Worm (Caenorhabditis elegans) whole organism, mixed stage, embryonic: ENCODE data around the gene Y54F10BM.21.

Experiments used
- M03D4.4 ChIP-seq: sonication (generic microtip); optimal IDR thresholded peaks from 2 replicates; lab custom pipeline; 2017; ENCODE audit warnings: mild to moderate bottlenecking, missing genetic modification characterization, missing compliant biosample characterization
- ceh-39 ChIP-seq: fragments of 150-350 bp; optimal IDR thresholded peaks from 2 replicates; lab custom pipeline; 2014; ENCODE audit warnings: missing biosample characterization, missing genetic modification characterization
- ceh-43 ChIP-seq: fragments of 200-800 bp; sonication (Bioruptor generic); optimal IDR thresholded peaks from 2 replicates; lab custom pipeline; 2018; ENCODE audit warnings: mild to moderate bottlenecking, missing genetic modification characterization, moderate library complexity, missing compliant biosample characterization
- ces-1 ChIP-seq: fragments of 150-350 bp; optimal IDR thresholded peaks from 2 replicates; lab custom pipeline; 2014; ENCODE audit warnings: missing biosample characterization, missing genetic modification reagents, missing genetic modification characterization
- cnd-1 ChIP-seq: fragments of 200-800 bp; sonication (Bioruptor generic); optimal IDR thresholded peaks from 2 replicates; lab custom pipeline; 2018; ENCODE audit warnings: mild to moderate bottlenecking, missing genetic modification characterization, missing compliant biosample characterization
- elt-3 ChIP-seq: fragments of 150-350 bp; optimal IDR thresholded peaks from 2 replicates; lab custom pipeline; 2014; ENCODE audit warnings: missing biosample characterization, missing genetic modification characterization
- flh-1 ChIP-seq: fragments of 200-800 bp; sonication (Bioruptor generic); optimal IDR thresholded peaks from 2 replicates; lab custom pipeline; 2018; ENCODE audit warnings: mild to moderate bottlenecking, missing genetic modification characterization, moderate library complexity, missing compliant biosample characterization
- ham-2 ChIP-seq: fragments of 200-800 bp; sonication (Bioruptor generic); optimal IDR thresholded peaks from 2 replicates; lab custom pipeline; 2018; ENCODE audit warnings: mild to moderate bottlenecking, missing genetic modification characterization, missing compliant biosample characterization
- hlh-1 ChIP-seq: fragments of 150-350 bp; optimal IDR thresholded peaks from 2 replicates; lab custom pipeline; 2014; ENCODE audit warnings: missing biosample characterization, missing genetic modification reagents, missing genetic modification characterization
- lin-13 ChIP-seq: fragments of 150-350 bp; optimal IDR thresholded peaks from 2 replicates; lab custom pipeline; 2014; ENCODE audit warnings: missing biosample characterization, missing genetic modification characterization
- lin-32 ChIP-seq: fragments of 200-800 bp; sonication (Bioruptor generic); optimal IDR thresholded peaks from 2 replicates; lab custom pipeline; 2018; ENCODE audit warnings: mild to moderate bottlenecking, missing genetic modification characterization, missing compliant biosample characterization
- lsy-2 ChIP-seq: fragments of 150-350 bp; optimal IDR thresholded peaks from 2 replicates; lab custom pipeline; 2014; ENCODE audit warnings: missing biosample characterization, missing genetic modification characterization
- mab-5 ChIP-seq: fragments of 150-350 bp; optimal IDR thresholded peaks from 2 replicates; lab custom pipeline; 2014; ENCODE audit warnings: missing biosample characterization, missing genetic modification characterization
- mep-1 ChIP-seq: fragments of 150-350 bp; optimal IDR thresholded peaks from 2 replicates; lab custom pipeline; 2017; ENCODE audit warnings: missing biosample characterization, missing genetic modification reagents, missing genetic modification characterization, inconsistent platforms
- mls-2 ChIP-seq: sonication (generic microtip); optimal IDR thresholded peaks from 2 replicates; lab custom pipeline; 2016; ENCODE audit warnings: mild to moderate bottlenecking, missing genetic modification characterization, moderate library complexity, missing compliant biosample characterization
- nhr-2 ChIP-seq: fragments of 150-350 bp; optimal IDR thresholded peaks from 2 replicates; lab custom pipeline; 2014; ENCODE audit warnings: missing biosample characterization, missing genetic modification characterization
- nhr-237 ChIP-seq: fragments of 150-350 bp; optimal IDR thresholded peaks from 2 replicates; lab custom pipeline; 2014; ENCODE audit warnings: missing biosample characterization, missing genetic modification characterization
- nhr-28 ChIP-seq: fragments of 150-350 bp; optimal IDR thresholded peaks from 2 replicates; lab custom pipeline; 2014; ENCODE audit warnings: missing biosample characterization, missing genetic modification characterization
- nhr-76 ChIP-seq: sonication (generic microtip); optimal IDR thresholded peaks from 2 replicates; lab custom pipeline; 2017; ENCODE audit warnings: missing biosample characterization, missing genetic modification characterization
- pha-4 ChIP-seq: fragments of 150-350 bp; optimal IDR thresholded peaks from 2 replicates; lab custom pipeline; 2018; ENCODE audit warnings: missing biosample characterization, missing genetic modification reagents, missing genetic modification characterization
- sem-2 ChIP-seq: fragments of 200-800 bp; sonication (Bioruptor generic); optimal IDR thresholded peaks from 2 replicates; lab custom pipeline; 2018; ENCODE audit warnings: mild to moderate bottlenecking, missing genetic modification characterization, missing compliant biosample characterization
- tbx-8 ChIP-seq: fragments of 200-800 bp; sonication (Bioruptor generic); optimal IDR thresholded peaks from 2 replicates; lab custom pipeline; 2018; ENCODE audit warnings: mild to moderate bottlenecking, missing genetic modification characterization, moderate library complexity, missing compliant biosample characterization
- unc-120 ChIP-seq: sonication (generic microtip); optimal IDR thresholded peaks from 2 replicates; lab custom pipeline; 2017; ENCODE audit warnings: missing genetic modification characterization, missing compliant biosample characterization; ENCODE audit not compliant: poor library complexity, severe bottlenecking
- unc-39 ChIP-seq: fragments of 150-350 bp; optimal IDR thresholded peaks from 2 replicates; lab custom pipeline; 2014; ENCODE audit warnings: missing biosample characterization, missing genetic modification characterization
- zip-8 ChIP-seq: fragments of 150-350 bp; optimal IDR thresholded peaks from 2 replicates; lab custom pipeline; 2014; ENCODE audit warnings: missing biosample characterization, missing genetic modification characterization
- ztf-11 ChIP-seq: fragments of 150-350 bp; optimal IDR thresholded peaks from 2 replicates; lab custom pipeline; 2014; ENCODE audit warnings: missing biosample characterization, missing genetic modification characterization

Gene Y54F10BM.21

DNA sequence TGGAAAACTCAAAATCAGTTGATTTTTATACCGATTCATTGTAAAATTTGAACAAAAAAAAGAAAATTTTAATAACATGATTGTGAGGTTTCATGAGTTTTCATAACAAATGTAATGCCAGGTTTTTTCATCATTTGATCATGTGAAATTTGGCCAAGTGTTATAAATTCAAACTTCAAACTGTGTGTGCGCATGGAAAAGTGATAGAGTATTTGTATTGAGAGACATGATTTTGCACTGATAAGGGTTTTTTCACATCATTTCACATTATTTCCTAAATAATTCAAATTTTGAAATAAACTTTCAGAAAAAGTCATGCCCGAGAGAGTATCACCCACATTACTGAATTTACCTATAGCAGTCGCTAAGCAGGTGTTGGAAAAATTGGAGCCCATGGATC is 14.2 kb downstream of the Y54F10BM.21 start, which contains the start of gene fbxa-219:
TSS of gene fbxa-219 (plus strand) at position 277 of the 400 bp plus-strand sequence.
- TF ChIP-seq zip-8 (tag; lab: Kevin White, UChicago) (no peak), ceh-43 (GFP tag; lab: Kevin White, UChicago) (no peak), unc-120 (tag; lab: Kevin White, UChicago) (no peak), pha-4 (tag; lab: Kevin White, UChicago) (no peak), flh-1 (GFP tag; lab: Kevin White, UChicago) (no peak), nhr-28 (no peak), nhr-237 (no peak)

DNA sequence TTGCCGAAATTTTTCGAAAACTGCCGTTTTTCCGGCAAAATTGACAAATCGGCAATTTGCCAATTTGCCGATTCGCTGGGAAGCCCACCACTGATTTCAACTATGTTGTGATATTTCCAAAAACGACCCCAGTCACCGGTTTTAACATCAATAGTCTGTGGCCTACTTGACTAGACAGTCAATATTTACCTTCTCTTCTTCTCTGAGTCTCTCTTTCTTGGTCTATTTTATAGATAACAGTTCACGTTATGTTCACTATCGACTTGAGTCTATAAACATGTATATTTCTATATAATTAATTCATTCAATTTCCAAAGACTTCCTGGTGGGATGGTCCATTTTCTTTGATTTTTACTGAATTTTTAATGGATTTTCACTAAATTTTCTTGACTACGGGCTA is 17.8 kb downstream of the Y54F10BM.21 start:
- TF ChIP-seq lin-13 (tag; lab: Kevin White, UChicago): no peak
- peak; percentile 68 for TF ChIP-seq pha-4 (tag; lab: Kevin White, UChicago)

DNA sequence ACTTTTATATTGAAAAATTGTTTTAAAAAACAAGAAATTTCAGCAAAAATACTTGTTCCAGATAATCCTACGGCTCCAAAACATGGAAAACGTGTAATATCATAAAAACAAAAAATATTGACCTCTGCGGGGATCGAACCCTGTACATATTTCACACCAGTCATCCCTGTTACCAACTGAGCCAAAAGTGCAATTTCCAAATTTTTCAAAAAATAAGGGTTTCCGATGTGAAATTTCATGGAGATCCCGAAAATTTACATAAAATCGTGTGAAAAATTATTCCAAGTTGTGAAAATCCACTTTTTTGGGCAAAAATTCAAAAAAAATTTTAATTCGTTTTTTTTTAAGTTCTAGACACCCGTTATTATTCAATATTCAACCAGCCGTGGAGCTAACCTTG is 27.2 kb downstream of the Y54F10BM.21 start:
- TF ChIP-seq nhr-76 (tag; lab: Kevin White, UChicago): no peak
- no peak for TF ChIP-seq M03D4.4 (tag; lab: Kevin White, UChicago)
- TF ChIP-seq ces-1 (GFP tag; lab: Kevin White, UChicago): no peak
- TF ChIP-seq cnd-1 (tag; lab: Kevin White, UChicago): no peak
- no peak for TF ChIP-seq sem-2 (GFP tag; lab: Kevin White, UChicago)
- TF ChIP-seq zip-8 (tag; lab: Kevin White, UChicago): no peak
- no peak for TF ChIP-seq nhr-237
- no peak for TF ChIP-seq tbx-8 (GFP tag; lab: Kevin White, UChicago)
- TF ChIP-seq, all 35 proteins: peak for 0

DNA sequence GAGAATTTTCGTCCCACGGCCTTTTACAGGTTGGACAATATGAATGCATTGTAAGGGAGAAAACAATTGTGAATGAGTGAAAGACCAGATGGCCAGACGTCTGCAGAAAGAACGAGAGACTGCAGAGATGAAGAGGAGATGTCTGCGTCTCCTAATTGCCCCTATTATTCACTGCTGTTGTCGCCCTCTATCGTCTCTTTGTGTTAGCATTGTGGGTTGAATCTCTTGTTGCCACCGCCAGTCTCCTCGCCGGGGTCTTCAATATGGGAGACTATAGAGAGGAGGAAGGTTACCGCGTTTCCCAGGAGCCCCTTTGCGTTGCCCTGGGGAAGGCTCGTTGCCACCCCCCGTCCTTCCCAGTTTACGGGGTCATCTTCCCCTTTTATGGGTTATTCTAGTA is 27.9 kb downstream of the Y54F10BM.21 start, which contains the start of gene Y54F10BM.9:
TSS of gene Y54F10BM.9 (minus strand) at position 61 of the 400 bp plus-strand sequence.
- TF ChIP-seq mab-5 (tag; lab: Kevin White, UChicago): no peak
- peak; percentile 32 for TF ChIP-seq unc-39 (tag; lab: Kevin White, UChicago)
- TF ChIP-seq mep-1 (tag; lab: Kevin White, UChicago): peak; percentile 36
- peak; percentile 30 for TF ChIP-seq ham-2
- TF ChIP-seq ceh-39 (tag; lab: Kevin White, UChicago): no peak
- no peak for TF ChIP-seq M03D4.4 (tag; lab: Kevin White, UChicago)
- TF ChIP-seq tbx-8 (GFP tag; lab: Kevin White, UChicago): no peak
- peak; percentile 56 for TF ChIP-seq lin-13 (tag; lab: Kevin White, UChicago)
- peak; percentile 18 for TF ChIP-seq mls-2 (tag; lab: Kevin White, UChicago)
- peak; percentile 67 for TF ChIP-seq ces-1 (GFP tag; lab: Kevin White, UChicago)
- TF ChIP-seq pha-4 (tag; lab: Kevin White, UChicago): peak; percentile 31
- TF ChIP-seq nhr-2 (tag; lab: Kevin White, UChicago): peak; percentile 25
- peak; percentile 76 for TF ChIP-seq lin-32 (GFP tag; lab: Kevin White, UChicago)
- TF ChIP-seq hlh-1: no peak
- no peak for TF ChIP-seq elt-3 (tag; lab: Kevin White, UChicago)
- no peak for TF ChIP-seq ceh-43 (GFP tag; lab: Kevin White, UChicago)
- peak; percentile 0 for TF ChIP-seq lsy-2 (tag; lab: Kevin White, UChicago)
- peak; percentile 88 for TF ChIP-seq cnd-1 (tag; lab: Kevin White, UChicago)
- TF ChIP-seq, all 35 proteins: peak for 11

DNA sequence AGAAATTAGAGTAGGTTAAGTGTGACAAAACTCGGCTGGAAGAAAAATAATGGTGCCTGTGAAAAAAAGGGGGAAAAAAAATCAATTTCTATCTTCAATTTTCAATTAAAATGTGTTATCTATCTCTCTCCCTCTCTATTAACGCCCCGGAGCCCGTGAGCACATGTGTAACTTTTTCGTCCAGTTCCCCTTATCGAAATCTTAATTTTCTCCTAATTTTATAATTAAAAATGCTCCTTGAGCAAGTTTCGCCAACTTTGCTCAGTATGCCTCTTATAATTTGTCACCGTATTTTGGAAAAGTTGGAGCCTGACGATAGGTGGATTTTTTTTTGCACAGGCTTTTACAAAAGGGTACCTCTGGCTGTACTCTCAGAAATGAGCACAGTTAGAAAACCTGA is 31.1 kb downstream of the Y54F10BM.21 start, which contains the start of the genes fbxa-1 and Y54F10BM.20:
TSS of gene fbxa-1 (minus strand) at position 101 of the 400 bp plus-strand sequence.
TSS of gene Y54F10BM.20 (plus strand) at position 231 of the 400 bp plus-strand sequence.
- TF ChIP-seq zip-8 (tag; lab: Kevin White, UChicago) (no peak), nhr-237 (no peak), ham-2 (no peak), ztf-11 (no peak), nhr-28 (no peak), flh-1 (GFP tag; lab: Kevin White, UChicago) (no peak), hlh-1 (no peak)

DNA sequence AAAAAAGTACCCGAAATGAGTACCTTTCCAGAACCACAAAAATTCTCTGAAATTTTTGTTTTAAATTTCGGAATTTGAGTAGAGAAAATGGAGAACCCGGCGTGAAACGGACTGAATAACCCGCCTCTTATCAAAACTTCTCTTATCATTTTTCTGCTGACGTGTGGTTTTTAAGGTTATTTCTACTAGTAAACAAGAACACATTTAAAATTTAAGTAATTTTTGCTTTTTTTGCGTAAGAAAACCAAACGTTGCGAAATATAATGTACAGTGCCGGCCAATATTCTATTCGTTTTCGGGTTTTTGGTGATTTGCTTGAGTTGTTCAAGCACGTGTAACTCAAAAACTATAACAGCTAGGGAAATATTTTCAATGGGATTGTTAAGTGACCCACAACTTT is 34.1 kb downstream of the Y54F10BM.21 start:
- no peak for TF ChIP-seq nhr-237
- TF ChIP-seq ceh-43 (GFP tag; lab: Kevin White, UChicago): no peak

DNA sequence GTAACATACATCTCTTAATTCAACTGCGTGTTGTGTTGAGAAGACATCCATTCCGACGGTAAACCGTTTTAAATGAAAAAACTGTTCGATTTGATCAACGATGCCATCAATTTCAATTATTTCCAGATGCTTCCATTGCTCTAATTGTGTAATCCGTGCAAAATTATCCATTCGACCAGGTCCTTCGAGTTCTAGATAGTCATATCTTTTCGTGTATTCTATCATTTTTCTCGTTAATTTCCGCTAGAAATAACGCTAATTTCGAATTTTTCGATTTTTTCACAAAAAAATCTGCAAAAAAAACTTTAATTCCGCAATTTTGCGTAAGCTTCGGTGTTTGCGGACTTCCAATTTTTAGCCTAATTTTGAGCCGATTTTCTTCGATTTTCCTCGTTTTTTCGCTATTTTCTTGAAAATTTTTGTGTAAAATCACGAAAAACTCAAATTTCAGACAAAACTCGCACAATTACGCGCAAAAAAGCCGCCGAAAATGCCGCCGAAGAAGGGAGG is 37.1 kb downstream of the Y54F10BM.21 start, which contains the start of the genes fbxa-66 and iffb-1:
TSS of gene fbxa-66 (minus strand) at position 51 of the 510 bp plus-strand sequence.
TSS of gene iffb-1 (plus strand) at position 452 of the 510 bp plus-strand sequence.
- TF ChIP-seq ham-2 (no peak), ceh-39 (tag; lab: Kevin White, UChicago) (no peak), ces-1 (GFP tag; lab: Kevin White, UChicago) (peak; percentile 44), ceh-43 (GFP tag; lab: Kevin White, UChicago) (no peak)
- TF ChIP-seq, all 35 proteins: peak for 1
